Worm (Caenorhabditis elegans) whole organism, mixed stage, embryonic: Measurements from ENCODE around the gene gbas-1.
"Not testable (repeated sequence)": the region's sequence is repeated elsewhere in the genome, so short reads cannot be mapped to it uniquely, and the experiment has no call there.

Experiments
- M03D4.4 ChIP-seq: sonication (generic microtip); optimal IDR thresholded peaks from 2 replicates; lab custom pipeline; 2017; ENCODE audit warnings: mild to moderate bottlenecking, missing genetic modification characterization, missing compliant biosample characterization
- bed-3 ChIP-seq: fragments of 200-800 bp; sonication (Bioruptor generic); optimal IDR thresholded peaks from 3 replicates; lab custom pipeline; 2018; ENCODE audit warnings: mild to moderate bottlenecking, missing genetic modification characterization, moderate library complexity, missing compliant biosample characterization
- ceh-43 ChIP-seq: fragments of 200-800 bp; sonication (Bioruptor generic); optimal IDR thresholded peaks from 2 replicates; lab custom pipeline; 2018; ENCODE audit warnings: mild to moderate bottlenecking, missing genetic modification characterization, moderate library complexity, missing compliant biosample characterization
- cnd-1 ChIP-seq: fragments of 200-800 bp; sonication (Bioruptor generic); optimal IDR thresholded peaks from 2 replicates; lab custom pipeline; 2018; ENCODE audit warnings: mild to moderate bottlenecking, missing genetic modification characterization, missing compliant biosample characterization
- elt-3 ChIP-seq: fragments of 150-350 bp; optimal IDR thresholded peaks from 2 replicates; lab custom pipeline; 2014; ENCODE audit warnings: missing biosample characterization, missing genetic modification characterization
- ham-2 ChIP-seq: fragments of 200-800 bp; sonication (Bioruptor generic); optimal IDR thresholded peaks from 2 replicates; lab custom pipeline; 2018; ENCODE audit warnings: mild to moderate bottlenecking, missing genetic modification characterization, missing compliant biosample characterization
- lin-32 ChIP-seq: fragments of 200-800 bp; sonication (Bioruptor generic); optimal IDR thresholded peaks from 2 replicates; lab custom pipeline; 2018; ENCODE audit warnings: mild to moderate bottlenecking, missing genetic modification characterization, missing compliant biosample characterization
- lsy-2 ChIP-seq: fragments of 150-350 bp; optimal IDR thresholded peaks from 2 replicates; lab custom pipeline; 2014; ENCODE audit warnings: missing biosample characterization, missing genetic modification characterization
- nhr-2 ChIP-seq: fragments of 150-350 bp; optimal IDR thresholded peaks from 2 replicates; lab custom pipeline; 2014; ENCODE audit warnings: missing biosample characterization, missing genetic modification characterization
- pha-4 ChIP-seq: fragments of 150-350 bp; optimal IDR thresholded peaks from 2 replicates; lab custom pipeline; 2018; ENCODE audit warnings: missing biosample characterization, missing genetic modification reagents, missing genetic modification characterization
- sptf-1 ChIP-seq: sonication (generic microtip); optimal IDR thresholded peaks from 2 replicates; lab custom pipeline; 2017; ENCODE audit warnings: mild to moderate bottlenecking, missing genetic modification characterization, moderate library complexity, missing compliant biosample characterization
- unc-39 ChIP-seq: fragments of 150-350 bp; optimal IDR thresholded peaks from 2 replicates; lab custom pipeline; 2014; ENCODE audit warnings: missing biosample characterization, missing genetic modification characterization
- unc-62 ChIP-seq: fragments of 150-350 bp; optimal IDR thresholded peaks from 2 replicates; lab custom pipeline; 2014; ENCODE audit warnings: missing biosample characterization, missing genetic modification reagents, missing genetic modification characterization
- ztf-11 ChIP-seq: fragments of 150-350 bp; optimal IDR thresholded peaks from 2 replicates; lab custom pipeline; 2014; ENCODE audit warnings: missing biosample characterization, missing genetic modification characterization

Gene gbas-1

DNA sequence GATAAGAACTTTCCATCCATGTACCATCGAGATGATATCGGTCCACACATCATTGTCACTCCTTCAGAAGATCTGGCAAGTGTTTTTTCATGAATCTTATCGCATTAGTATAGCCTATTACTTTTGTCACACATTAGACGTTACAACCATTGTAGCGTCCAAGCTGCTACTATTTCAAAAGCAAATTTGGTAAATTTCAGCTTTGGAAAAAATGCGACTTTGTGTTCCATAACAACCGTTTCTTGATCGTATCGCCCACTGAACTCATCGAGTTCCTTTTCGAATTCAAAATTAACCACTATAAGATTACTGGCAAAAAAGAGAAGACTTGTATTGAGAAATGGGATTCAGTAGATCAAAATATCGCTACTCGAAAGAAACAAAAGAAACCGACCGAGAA is 48.4 kb downstream of the gbas-1 start:
- no peak for TF ChIP-seq ztf-11 (tag; lab: Kevin White, UChicago)

DNA sequence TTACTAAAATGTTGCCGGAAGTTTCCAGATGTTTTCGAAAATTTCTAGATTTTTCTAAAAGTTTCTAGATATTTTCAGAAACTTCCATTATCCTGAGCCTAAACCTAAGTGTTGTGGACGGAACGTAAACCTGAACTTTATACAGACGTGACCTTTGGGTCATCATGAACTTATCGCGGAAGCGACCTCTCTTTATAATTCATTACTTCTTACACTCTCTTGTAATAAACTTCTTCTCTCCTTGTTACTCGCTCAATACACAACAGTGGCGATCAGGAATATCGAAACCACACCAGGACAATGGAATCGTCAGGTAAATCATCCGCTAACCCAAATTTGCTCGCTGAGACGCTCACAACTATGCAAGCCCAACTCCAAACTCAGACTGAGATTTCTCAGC is 49.0 kb downstream of the gbas-1 start, which contains the start of gene K02F6.1:
TSS of gene K02F6.1 (plus strand) at position 301 of the 400 bp plus-strand sequence.
- not testable (repeated sequence) for TF ChIP-seq sptf-1 (tag; lab: Kevin White, UChicago); bed-3; cnd-1 (tag; lab: Kevin White, UChicago)

DNA sequence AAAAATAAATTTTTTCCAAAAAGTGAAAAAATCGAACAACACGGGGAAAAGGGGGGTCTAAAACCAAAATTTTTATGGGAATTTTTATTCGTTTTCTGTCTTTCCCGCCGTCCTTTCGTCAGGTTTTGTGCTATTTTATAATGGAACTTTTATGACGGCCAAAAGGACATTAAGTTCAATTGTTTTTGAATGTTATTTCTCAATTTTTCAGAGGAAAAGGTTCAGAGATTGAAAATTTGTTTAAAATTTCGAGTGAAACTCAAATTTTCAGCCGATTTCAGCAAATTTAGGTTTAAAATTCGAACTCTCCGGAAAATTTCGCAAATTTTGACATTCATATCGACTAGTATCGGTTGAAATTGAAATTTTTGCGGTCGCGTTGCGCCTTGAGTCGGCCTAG is 59.3 kb downstream of the gbas-1 start, which contains the start of gene nep-18:
TSS of gene nep-18 (minus strand) at position 101 of the 400 bp plus-strand sequence.
- TF ChIP-seq lsy-2 (no peak), ceh-43 (no peak), nhr-2 (tag; lab: Kevin White, UChicago) (no peak), unc-39 (tag; lab: Kevin White, UChicago) (no peak), unc-62 (GFP tag; lab: Kevin White, UChicago) (no peak), lin-32 (GFP tag; lab: Kevin White, UChicago) (no peak), ham-2 (GFP tag; lab: Kevin White, UChicago) (no peak), pha-4 (tag; lab: Kevin White, UChicago) (no peak), elt-3 (tag; lab: Kevin White, UChicago) (no peak), M03D4.4 (no peak)
